Fruit fly (Drosophila melanogaster): ENCODE data around the gene Setd3.

- no peak for TF ChIP-seq EcR (GFP tag; optimal IDR thresholded peaks at IDR 0.05)
- peak; percentile 35; the same call in 1 of the 2 replicates for TF ChIP-seq Ets98B (GFP tag; IDR thresholded peaks at IDR 0.05)
- TF ChIP-seq CG15710 (tag; optimal IDR thresholded peaks at IDR 0.05): peak; percentile 44
- no peak for TF ChIP-seq Snoo (tag; optimal IDR thresholded peaks at IDR 0.05)
- peak; percentile 28 for TF ChIP-seq Pif1A (GFP tag; optimal IDR thresholded peaks at IDR 0.05)
- peak; percentile 34 for TF ChIP-seq CG34367 (tag; optimal IDR thresholded peaks at IDR 0.05)
- no peak for TF ChIP-seq gl (tag; optimal IDR thresholded peaks at IDR 0.05)
- TF ChIP-seq CG9948 (tag; optimal IDR thresholded peaks at IDR 0.05): peak; percentile 37
- TF ChIP-seq CG12605 (GFP tag; IDR thresholded peaks at IDR 0.05): no peak
- 0 out of 3 replicates have a peak, but pooled peaks have one; percentile 47 for TF ChIP-seq fd96Ca (GFP tag; IDR thresholded peaks at IDR 0.05)
- TF ChIP-seq CG10348 (GFP tag; IDR thresholded peaks at IDR 0.05): no peak
- no peak for TF ChIP-seq CG13204 (GFP tag; optimal IDR thresholded peaks at IDR 0.05)
- no peak for TF ChIP-seq D1 (tag; optimal IDR thresholded peaks at IDR 0.05)
Observed at dm6 chrX:6976364-6976763, 7.8 kb upstream of the Setd3 start.

Measured in whole organism, pupa.